Worm (Caenorhabditis elegans) whole organism, L3 larva: ENCODE measurements around the gene slc-36.1.

Experiments
- R02D3.7 ChIP-seq: fragments of 150-350 bp; optimal IDR thresholded peaks from 2 replicates; lab custom pipeline; 2014; ENCODE audit warnings: missing biosample characterization, missing genetic modification characterization
- ZK546.5 ChIP-seq: sonication (generic microtip); optimal IDR thresholded peaks from 2 replicates; lab custom pipeline; 2017; ENCODE audit warnings: missing biosample characterization, missing genetic modification characterization
- aly-2 ChIP-seq: fragments of 150-350 bp; optimal IDR thresholded peaks from 2 replicates; lab custom pipeline; 2014; ENCODE audit warnings: missing biosample characterization, missing genetic modification characterization
- ama-1 ChIP-seq: fragments of 150-350 bp; optimal IDR thresholded peaks from 2 replicates; lab custom pipeline; 2018
- ceh-28 ChIP-seq: fragments of 150-350 bp; optimal IDR thresholded peaks from 2 replicates; lab custom pipeline; 2014; ENCODE audit warnings: missing biosample characterization, missing genetic modification reagents, missing genetic modification characterization
- egl-27 ChIP-seq: sonication (generic microtip); optimal IDR thresholded peaks from 4 replicates; lab custom pipeline; 2017; ENCODE audit warnings: missing biosample characterization, missing genetic modification reagents, missing genetic modification characterization
- elt-1 ChIP-seq: fragments of 150-350 bp; optimal IDR thresholded peaks from 2 replicates; lab custom pipeline; 2014; ENCODE audit warnings: missing biosample characterization, missing genetic modification characterization
- elt-2 ChIP-seq: sonication (generic microtip); optimal IDR thresholded peaks from 2 replicates; lab custom pipeline; 2016; ENCODE audit warnings: missing genetic modification reagents, mild to moderate bottlenecking, missing genetic modification characterization, missing compliant biosample characterization
- elt-3 ChIP-seq, 3 experiments: fragments of 150-350 bp in 1 of 3; sonication (generic microtip) in 2 of 3; optimal IDR thresholded peaks; 2 replicates in 2 of 3; 4 replicates in 1 of 3; lab custom pipeline; 2014 to 2017; ENCODE audit warnings: missing biosample characterization in 3 of 3, missing genetic modification characterization in 3 of 3
- eor-1 ChIP-seq, 2 experiments: fragments of 150-350 bp; optimal IDR thresholded peaks; 2 replicates each; lab custom pipeline; 2014 to 2018; ENCODE audit warnings: missing biosample characterization in 2 of 2, missing genetic modification characterization in 2 of 2
- fkh-10 ChIP-seq: sonication (generic microtip); optimal IDR thresholded peaks from 2 replicates; lab custom pipeline; 2017; ENCODE audit warnings: missing biosample characterization, missing genetic modification reagents, missing genetic modification characterization
- fkh-2 ChIP-seq: fragments of 150-350 bp; optimal IDR thresholded peaks from 2 replicates; lab custom pipeline; 2014; ENCODE audit warnings: missing biosample characterization, missing genetic modification reagents, missing genetic modification characterization
- fos-1 ChIP-seq: fragments of 150-350 bp; optimal IDR thresholded peaks from 2 replicates; lab custom pipeline; 2014; ENCODE audit warnings: missing biosample characterization, missing genetic modification characterization
- jun-1 ChIP-seq: fragments of 150-350 bp; optimal IDR thresholded peaks from 2 replicates; lab custom pipeline; 2014; ENCODE audit warnings: missing biosample characterization, missing genetic modification reagents, missing genetic modification characterization
- lin-15B ChIP-seq: fragments of 150-350 bp; optimal IDR thresholded peaks from 2 replicates; lab custom pipeline; 2014; ENCODE audit warnings: missing biosample characterization, missing genetic modification characterization
- lsy-12 ChIP-seq: sonication (generic microtip); optimal IDR thresholded peaks from 2 replicates; lab custom pipeline; 2016; ENCODE audit warnings: mild to moderate bottlenecking, missing genetic modification characterization, missing compliant biosample characterization
- mml-1 ChIP-seq: fragments of 150-350 bp; sonication (generic microtip); optimal IDR thresholded peaks from 3 replicates; lab custom pipeline; 2014; ENCODE audit warnings: missing biosample characterization, missing genetic modification characterization
- nfya-1 ChIP-seq: sonication (generic microtip); optimal IDR thresholded peaks from 2 replicates; lab custom pipeline; 2017; ENCODE audit warnings: missing genetic modification characterization, mild to moderate bottlenecking, missing compliant biosample characterization, antibody characterized with exemption, moderate library complexity; ENCODE audit not compliant: insufficient read depth
- nhr-11 ChIP-seq: fragments of 150-350 bp; optimal IDR thresholded peaks from 2 replicates; lab custom pipeline; 2014; ENCODE audit warnings: missing biosample characterization, missing genetic modification characterization
- nhr-12 ChIP-seq: fragments of 150-350 bp; optimal IDR thresholded peaks from 2 replicates; lab custom pipeline; 2014; ENCODE audit warnings: missing biosample characterization, missing genetic modification characterization
- nhr-23 ChIP-seq: fragments of 150-350 bp; optimal IDR thresholded peaks from 2 replicates; lab custom pipeline; 2014; ENCODE audit warnings: missing biosample characterization, missing genetic modification reagents, missing genetic modification characterization
- nhr-237 ChIP-seq: fragments of 150-350 bp; optimal IDR thresholded peaks from 2 replicates; lab custom pipeline; 2014; ENCODE audit warnings: missing biosample characterization, missing genetic modification characterization
- nhr-25 ChIP-seq: sonication (generic microtip); optimal IDR thresholded peaks from 2 replicates; lab custom pipeline; 2017; ENCODE audit warnings: missing biosample characterization, missing genetic modification characterization
- nhr-28 ChIP-seq: fragments of 150-350 bp; optimal IDR thresholded peaks from 2 replicates; lab custom pipeline; 2014; ENCODE audit warnings: missing biosample characterization, missing genetic modification characterization
- nhr-43 ChIP-seq: sonication (generic microtip); optimal IDR thresholded peaks from 2 replicates; lab custom pipeline; 2016; ENCODE audit warnings: mild to moderate bottlenecking, missing genetic modification characterization, missing compliant biosample characterization; ENCODE audit not compliant: poor library complexity, severe bottlenecking
- nhr-67 ChIP-seq: fragments of 150-350 bp; optimal IDR thresholded peaks from 2 replicates; lab custom pipeline; 2014; ENCODE audit warnings: missing biosample characterization, missing genetic modification characterization
- nhr-76 ChIP-seq: fragments of 150-350 bp; sonication (generic microtip); optimal IDR thresholded peaks from 5 replicates; lab custom pipeline; 2014; ENCODE audit warnings: missing biosample characterization, missing genetic modification characterization
- pha-4 ChIP-seq: fragments of 150-350 bp; optimal IDR thresholded peaks from 2 replicates; lab custom pipeline; 2014; ENCODE audit warnings: missing biosample characterization, missing genetic modification reagents, missing genetic modification characterization
- pqm-1 ChIP-seq: fragments of 150-350 bp; optimal IDR thresholded peaks from 2 replicates; lab custom pipeline; 2017; ENCODE audit warnings: missing biosample characterization, missing genetic modification characterization, inconsistent platforms
- sea-2 ChIP-seq: fragments of 150-350 bp; sonication (generic microtip); optimal IDR thresholded peaks from 4 replicates; lab custom pipeline; 2014; ENCODE audit warnings: missing biosample characterization, missing genetic modification reagents, missing genetic modification characterization
- skn-1 ChIP-seq: fragments of 150-350 bp; optimal IDR thresholded peaks from 2 replicates; lab custom pipeline; 2014; ENCODE audit warnings: missing biosample characterization, missing genetic modification characterization
- snpc-4 ChIP-seq: fragments of 150-350 bp; optimal IDR thresholded peaks from 2 replicates; lab custom pipeline; 2014; ENCODE audit warnings: missing biosample characterization, missing genetic modification characterization
- tbx-2 ChIP-seq: sonication (generic microtip); optimal IDR thresholded peaks from 2 replicates; lab custom pipeline; 2016; ENCODE audit warnings: mild to moderate bottlenecking, missing genetic modification characterization, missing compliant biosample characterization
- unc-39 ChIP-seq: sonication (generic microtip); optimal IDR thresholded peaks from 4 replicates; lab custom pipeline; 2017; ENCODE audit warnings: missing biosample characterization, missing genetic modification characterization
- unc-62 ChIP-seq: fragments of 150-350 bp; sonication (generic microtip); optimal IDR thresholded peaks from 4 replicates; lab custom pipeline; 2014; ENCODE audit warnings: missing biosample characterization, missing genetic modification reagents, missing genetic modification characterization
- zag-1 ChIP-seq: fragments of 150-350 bp; optimal IDR thresholded peaks from 2 replicates; lab custom pipeline; 2014; ENCODE audit warnings: missing biosample characterization, missing genetic modification characterization
- ztf-4 ChIP-seq: fragments of 150-350 bp; optimal IDR thresholded peaks from 2 replicates; lab custom pipeline; 2014; ENCODE audit warnings: missing biosample characterization, missing genetic modification characterization

slc-36.1 gene

DNA sequence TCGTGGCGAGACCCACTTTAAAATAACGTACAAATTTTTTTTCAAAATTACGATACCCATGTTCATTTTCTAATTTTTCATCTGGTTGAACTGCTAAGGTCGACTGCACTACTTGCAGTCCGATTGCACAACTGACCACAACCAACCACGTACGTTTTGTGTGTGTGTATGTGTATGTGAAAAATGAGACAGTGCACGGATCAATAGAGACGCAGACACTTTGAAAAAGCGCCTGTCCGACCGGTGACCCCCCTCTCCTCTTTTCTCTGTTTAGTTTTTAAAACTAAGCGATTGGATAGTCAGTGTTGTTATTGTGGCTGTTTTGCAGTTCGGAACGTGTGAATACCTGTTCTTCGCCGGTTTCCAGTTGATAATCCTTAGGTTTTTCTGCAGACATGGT lies 48.5 kb upstream of the slc-36.1 start:
- TF ChIP-seq mml-1 (tag; lab: Kevin White, UChicago), result no peak
- TF ChIP-seq jun-1 (tag; lab: Kevin White, UChicago), result no peak
- peak; percentile 48 for TF ChIP-seq nfya-1 (tag; lab: Kevin White, UChicago)
- TF ChIP-seq ceh-28 (tag; lab: Kevin White, UChicago), result peak; percentile 41
- peak; percentile 21 for TF ChIP-seq nhr-25 (tag; lab: Kevin White, UChicago)
- TF ChIP-seq nhr-237 (tag; lab: Kevin White, UChicago), result no peak
- peak; percentile 15 for TF ChIP-seq lin-15B
- TF ChIP-seq nhr-23 (tag; lab: Kevin White, UChicago), result peak; percentile 16
- TF ChIP-seq pha-4 (tag; lab: Kevin White, UChicago), result peak; percentile 50
- TF ChIP-seq lsy-12 (tag; lab: Kevin White, UChicago), result peak; percentile 16

DNA sequence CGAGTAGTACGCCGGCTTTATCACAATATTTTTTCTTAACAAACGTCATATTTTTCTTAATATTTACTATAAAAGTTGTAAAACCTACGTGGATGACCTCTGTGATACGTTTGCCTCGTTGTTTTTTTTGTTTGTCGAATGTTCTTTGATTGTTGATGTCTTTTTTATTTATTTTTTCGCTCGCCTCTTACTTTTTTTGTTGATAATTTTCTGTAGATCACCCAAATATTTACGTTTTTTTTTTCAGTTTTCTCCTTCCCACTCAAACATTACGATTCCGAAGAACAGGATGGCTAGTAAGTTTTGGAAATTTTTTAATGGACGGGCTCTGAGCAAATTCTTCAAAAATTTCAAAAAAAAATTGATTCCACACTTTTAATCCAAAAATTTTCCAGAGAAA lies 47.0 kb upstream of the slc-36.1 start:
- TF ChIP-seq nhr-43 (tag; lab: Kevin White, UChicago) (no peak), eor-1 (tag; optimal IDR thresholded peaks at IDR 0.05; lab: Kevin White, UChicago) (no peak), tbx-2 (tag; lab: Kevin White, UChicago) (no peak), fkh-2 (tag; lab: Kevin White, UChicago) (no peak), sea-2 (GFP tag; lab: Kevin White, UChicago) (no peak), pha-4 (tag; lab: Kevin White, UChicago) (peak; percentile 91)

DNA sequence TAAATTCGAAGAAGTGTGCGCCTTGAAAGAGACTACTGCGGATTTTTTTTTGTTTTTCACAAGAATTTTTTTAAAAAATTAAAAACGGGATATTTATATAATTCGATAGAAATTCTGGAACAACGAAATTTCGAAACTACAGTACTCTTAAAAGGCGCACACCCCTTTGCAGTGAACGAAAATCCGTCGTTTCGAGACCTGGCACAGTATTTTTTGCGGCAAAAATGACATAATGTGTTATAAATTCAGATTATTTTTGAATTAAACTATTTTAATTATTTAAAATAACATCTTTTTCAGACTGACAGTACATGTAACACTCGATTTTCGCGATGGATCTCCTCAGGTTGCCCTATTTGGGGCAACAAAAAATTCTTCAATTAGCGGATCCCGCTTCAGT lies 44.3 kb upstream of the slc-36.1 start, which contains the start of gene F56A8.4:
TSS of gene F56A8.4 (plus strand) at position 301 of the 400 bp plus-strand sequence.
- TF ChIP-seq elt-3 (tag; optimal IDR thresholded peaks at IDR 0.05; lab: Kevin White, UChicago) (no peak), elt-2 (tag; lab: Kevin White, UChicago) (no peak), elt-1 (tag; lab: Kevin White, UChicago) (no peak), ztf-4 (tag; lab: Kevin White, UChicago) (no peak), nhr-237 (tag; lab: Kevin White, UChicago) (no peak), ZK546.5 (tag; lab: Kevin White, UChicago) (no peak), nhr-11 (tag; lab: Kevin White, UChicago) (no peak), nhr-76 (no peak), nhr-12 (tag; lab: Kevin White, UChicago) (no peak), fos-1 (tag; lab: Kevin White, UChicago) (no peak), fkh-10 (no peak), eor-1 (tag; optimal IDR thresholded peaks at IDR 0.05; lab: Kevin White, UChicago) (no peak), snpc-4 (tag; lab: Kevin White, UChicago) (no peak), pqm-1 (tag; lab: Kevin White, UChicago) (no peak), ama-1 (lab: Kevin White, UChicago) (no peak), nhr-67 (tag; lab: Kevin White, UChicago) (no peak), aly-2 (tag; lab: Kevin White, UChicago) (no peak), fkh-2 (tag; lab: Kevin White, UChicago) (no peak), nhr-25 (tag; lab: Kevin White, UChicago) (no peak)

DNA sequence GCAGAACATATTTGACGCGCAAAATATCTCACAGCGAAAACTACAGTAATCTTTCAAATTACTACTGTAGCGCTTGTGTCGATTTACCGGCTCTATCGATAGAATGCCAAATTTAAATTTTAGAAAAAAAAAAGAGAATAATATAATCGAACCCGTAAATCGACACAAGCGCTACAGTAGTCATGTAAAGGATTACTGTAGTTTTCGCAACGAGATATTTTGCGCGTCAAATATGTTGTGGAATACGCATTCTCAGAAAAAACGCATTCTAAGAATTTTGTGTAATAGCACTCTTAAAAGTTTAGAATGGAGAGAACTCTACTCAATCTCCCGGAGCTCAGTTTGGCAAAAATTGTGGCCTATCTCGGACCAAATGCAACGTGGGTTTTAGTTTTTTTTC lies 41.7 kb upstream of the slc-36.1 start, which contains the start of gene F56A8.5:
TSS of gene F56A8.5 (plus strand) at position 301 of the 400 bp plus-strand sequence.
- no peak for TF ChIP-seq nhr-12 (tag; lab: Kevin White, UChicago)
- no peak for TF ChIP-seq tbx-2 (tag; lab: Kevin White, UChicago)
- TF ChIP-seq nhr-25 (tag; lab: Kevin White, UChicago), result no peak
- TF ChIP-seq nfya-1 (tag; lab: Kevin White, UChicago), result no peak
- no peak for TF ChIP-seq unc-62 (GFP tag; lab: Kevin White, UChicago)
- TF ChIP-seq skn-1 (tag; lab: Kevin White, UChicago), result no peak
- no peak for TF ChIP-seq ztf-4 (tag; lab: Kevin White, UChicago)
- no peak for TF ChIP-seq egl-27 (tag; lab: Kevin White, UChicago)
- no peak for TF ChIP-seq nhr-67 (tag; lab: Kevin White, UChicago)
- no peak for TF ChIP-seq mml-1 (tag; lab: Kevin White, UChicago)
- TF ChIP-seq fkh-2 (tag; lab: Kevin White, UChicago), result no peak
- TF ChIP-seq ZK546.5 (tag; lab: Kevin White, UChicago), result no peak
- TF ChIP-seq nhr-23 (tag; lab: Kevin White, UChicago), result no peak
- TF ChIP-seq ama-1 (lab: Kevin White, UChicago), result no peak
- no peak for TF ChIP-seq zag-1 (tag; lab: Kevin White, UChicago)
- TF ChIP-seq jun-1 (tag; lab: Kevin White, UChicago), result no peak
- TF ChIP-seq nhr-28 (tag; lab: Kevin White, UChicago), result no peak
- no peak for TF ChIP-seq R02D3.7 (tag; lab: Kevin White, UChicago)
- no peak for TF ChIP-seq unc-39 (tag; lab: Kevin White, UChicago)
- no peak for TF ChIP-seq pqm-1 (tag; lab: Kevin White, UChicago)
- TF ChIP-seq, all 47 proteins: peak for 0
